Worm (Caenorhabditis elegans) whole organism, late embryonic: Measurements from ENCODE around the gene T22F3.8.

Experiments used
- C38D4.7 ChIP-seq: fragments of 200-800 bp; sonication (Bioruptor generic); optimal IDR thresholded peaks from 2 replicates; lab custom pipeline; 2018; ENCODE audit warnings: mild to moderate bottlenecking, missing genetic modification characterization, moderate library complexity, missing compliant biosample characterization
- F13H6.1 ChIP-seq: sonication (generic microtip); optimal IDR thresholded peaks from 2 replicates; lab custom pipeline; 2016; ENCODE audit warnings: missing genetic modification characterization, missing compliant biosample characterization
- Y22D7AL.16 ChIP-seq: sonication (generic microtip); optimal IDR thresholded peaks from 2 replicates; lab custom pipeline; 2016; ENCODE audit warnings: missing genetic modification characterization, missing compliant biosample characterization
- ama-1 ChIP-seq: fragments of 150-350 bp; optimal IDR thresholded peaks from 2 replicates; lab custom pipeline; 2014
- elt-2 ChIP-seq: sonication (generic microtip); optimal IDR thresholded peaks from 2 replicates; lab custom pipeline; 2016; ENCODE audit warnings: missing genetic modification reagents, missing genetic modification characterization, missing compliant biosample characterization
- ets-4 ChIP-seq: sonication (generic microtip); optimal IDR thresholded peaks from 2 replicates; lab custom pipeline; 2016; ENCODE audit warnings: missing genetic modification characterization, missing compliant biosample characterization
- eyg-1 ChIP-seq: sonication (generic microtip); optimal IDR thresholded peaks from 2 replicates; lab custom pipeline; 2016; ENCODE audit warnings: missing genotype, missing genetic modification characterization, missing compliant biosample characterization
- fkh-6 ChIP-seq: sonication (generic microtip); optimal IDR thresholded peaks from 2 replicates; lab custom pipeline; 2016; ENCODE audit warnings: missing genetic modification characterization, missing compliant biosample characterization
- lim-6 ChIP-seq: sonication (generic microtip); optimal IDR thresholded peaks from 2 replicates; lab custom pipeline; 2016; ENCODE audit warnings: missing genetic modification characterization, missing compliant biosample characterization
- madf-2 ChIP-seq: sonication (generic microtip); optimal IDR thresholded peaks from 2 replicates; lab custom pipeline; 2017; ENCODE audit warnings: missing genetic modification characterization, missing compliant biosample characterization
- sdc-2 ChIP-seq: sonication (generic microtip); optimal IDR thresholded peaks from 2 replicates; lab custom pipeline; 2016; ENCODE audit warnings: missing genotype, missing genetic modification characterization, missing compliant biosample characterization

- TF ChIP-seq fkh-6 (tag; lab: Kevin White, UChicago), result no peak
- TF ChIP-seq F13H6.1, result no peak
- TF ChIP-seq ets-4 (tag; lab: Kevin White, UChicago), result no peak
- TF ChIP-seq ama-1 (lab: Kevin White, UChicago), result no peak
- no peak for TF ChIP-seq sdc-2 (tag; lab: Kevin White, UChicago)
- no peak for TF ChIP-seq lim-6
- TF ChIP-seq elt-2 (tag; lab: Kevin White, UChicago), result no peak
- no peak for TF ChIP-seq eyg-1
- no peak for TF ChIP-seq madf-2 (tag; lab: Kevin White, UChicago)
- no peak for TF ChIP-seq C38D4.7 (GFP tag; lab: Kevin White, UChicago)
- no peak for TF ChIP-seq Y22D7AL.16
Observed at ce11 chrV:3585011-3585410, 20.2 kb downstream of the T22F3.8 start.
